Worm (Caenorhabditis elegans) whole organism, L4 larva: Measurements from ENCODE around the gene cysl-2.
A peak's percentile ranks its signal among the peaks of the same experiment; 100 is the strongest.

ENCODE experiments used
- F26F4.8 ChIP-seq: fragments of 200-800 bp; sonication (Bioruptor generic); conservative IDR thresholded peaks from 2 replicates; pipeline ENCODE4 v1.3.6; 2022; ENCODE audit warnings: missing genetic modification characterization, missing compliant biosample characterization
- F49E8.2 ChIP-seq: sonication (generic microtip); optimal IDR thresholded peaks from 2 replicates; lab custom pipeline; 2016; ENCODE audit warnings: missing compliant biosample characterization, mild to moderate bottlenecking, missing genetic modification characterization, borderline replicate concordance
- T20F7.1 ChIP-seq: fragments of 200-800 bp; sonication (Bioruptor generic); optimal IDR thresholded peaks from 2 replicates; lab custom pipeline; 2018; ENCODE audit warnings: mild to moderate bottlenecking, missing genetic modification characterization, missing compliant biosample characterization
- T26A8.4 ChIP-seq: fragments of 200-800 bp; sonication (Bioruptor generic); IDR thresholded peaks from 2 replicates; pipeline ENCODE4 v1.3.6; 2022; ENCODE audit warnings: missing genetic modification characterization, missing compliant biosample characterization
- ZK337.2 ChIP-seq: fragments of 200-800 bp; sonication (Bioruptor generic); IDR thresholded peaks from 2 replicates; pipeline ENCODE4 v1.3.6; 2022; ENCODE audit warnings: missing genetic modification reagents, missing genetic modification characterization, missing compliant biosample characterization
- aha-1 ChIP-seq: fragments of 150-350 bp; peaks from one replicate; lab custom pipeline; 2014; ENCODE audit warnings: missing biosample characterization, missing genetic modification characterization
- ama-1 ChIP-seq: fragments of 150-350 bp; optimal IDR thresholded peaks from 2 replicates; lab custom pipeline; 2014; ENCODE audit warnings: inconsistent platforms, mixed read lengths
- arid-1 ChIP-seq: fragments of 200-800 bp; sonication (Bioruptor generic); conservative IDR thresholded peaks from 2 replicates; pipeline ENCODE4 v1.3.6; 2022; ENCODE audit warnings: missing genetic modification reagents, missing genetic modification characterization, missing compliant biosample characterization
- ceh-20 ChIP-seq: fragments of 200-800 bp; sonication (Bioruptor generic); IDR thresholded peaks from 2 replicates; pipeline ENCODE4 v1.3.6; 2022; ENCODE audit warnings: missing genetic modification reagents, missing genetic modification characterization, missing compliant biosample characterization
- ceh-44 ChIP-seq: fragments of 200-800 bp; sonication (Bioruptor generic); IDR thresholded peaks from 2 replicates; pipeline ENCODE4 v1.3.6; 2022; ENCODE audit warnings: missing genetic modification reagents, missing genetic modification characterization, missing compliant biosample characterization
- daf-16 ChIP-seq, 3 experiments: sonication (generic microtip); optimal IDR thresholded peaks; 2 replicates each; lab custom pipeline; 2016 to 2017; ENCODE audit warnings: missing genetic modification characterization in 3 of 3, missing genetic modification reagents in 3 of 3, mild to moderate bottlenecking in 2 of 3, missing compliant biosample characterization in 2 of 3, missing biosample characterization in 1 of 3, moderate library complexity in 1 of 3
- dmd-6 ChIP-seq: fragments of 200-800 bp; sonication (Bioruptor generic); IDR thresholded peaks from 2 replicates; pipeline ENCODE4 v1.3.6; 2022; ENCODE audit warnings: missing genetic modification reagents, missing genetic modification characterization, missing compliant biosample characterization
- dpl-1 ChIP-seq: fragments of 150-350 bp; optimal IDR thresholded peaks from 2 replicates; lab custom pipeline; 2014; ENCODE audit warnings: missing biosample characterization, missing genetic modification reagents, missing genetic modification characterization
- duxl-1 ChIP-seq: sonication (generic microtip); optimal IDR thresholded peaks from 2 replicates; lab custom pipeline; 2016; ENCODE audit warnings: mild to moderate bottlenecking, missing genetic modification characterization, moderate library complexity, missing compliant biosample characterization; ENCODE audit not compliant: poor library complexity
- dve-1 ChIP-seq: sonication (generic microtip); optimal IDR thresholded peaks from 2 replicates; lab custom pipeline; 2017; ENCODE audit warnings: antibody characterized with exemption, mild to moderate bottlenecking, missing genetic modification characterization, missing compliant biosample characterization; ENCODE audit not compliant: insufficient read depth
- gei-8 ChIP-seq: fragments of 200-800 bp; sonication (Bioruptor generic); optimal IDR thresholded peaks from 2 replicates; lab custom pipeline; 2018; ENCODE audit warnings: mild to moderate bottlenecking, missing genetic modification characterization, missing compliant biosample characterization
- hif-1 ChIP-seq, 2 experiments: sonication (generic microtip); optimal IDR thresholded peaks; 2 replicates each; lab custom pipeline; 2016 to 2017; ENCODE audit warnings: missing compliant biosample characterization in 2 of 2, missing genetic modification characterization in 2 of 2, missing genetic modification reagents in 2 of 2, missing genotype in 2 of 2, mild to moderate bottlenecking in 1 of 2
- hlh-11 ChIP-seq: fragments of 200-800 bp; sonication (Bioruptor generic); optimal IDR thresholded peaks from 2 replicates; lab custom pipeline; 2018; ENCODE audit warnings: mild to moderate bottlenecking, missing genetic modification characterization, missing compliant biosample characterization
- hlh-30 ChIP-seq: sonication (generic microtip); optimal IDR thresholded peaks from 2 replicates; lab custom pipeline; 2017; ENCODE audit warnings: antibody characterized with exemption, mild to moderate bottlenecking, missing genetic modification characterization, missing compliant biosample characterization; ENCODE audit not compliant: insufficient read depth
- jun-1 ChIP-seq: fragments of 150-350 bp; optimal IDR thresholded peaks from 2 replicates; lab custom pipeline; 2014; ENCODE audit warnings: missing biosample characterization, missing genetic modification reagents, missing genetic modification characterization
- lin-29 ChIP-seq: fragments of 200-800 bp; sonication (Bioruptor generic); IDR thresholded peaks from 2 replicates; pipeline ENCODE4 v1.3.6; 2022; ENCODE audit warnings: missing genetic modification reagents, missing genetic modification characterization, missing compliant biosample characterization
- lin-38 ChIP-seq: fragments of 200-800 bp; sonication (Bioruptor generic); IDR thresholded peaks from 2 replicates; pipeline ENCODE4 v1.3.6; 2022; ENCODE audit warnings: missing genetic modification reagents, missing genetic modification characterization, missing compliant biosample characterization
- lsy-2 ChIP-seq, 2 experiments: fragments of 150-350 bp in 1 of 2; sonication (generic microtip) in 1 of 2; optimal IDR thresholded peaks; 2 replicates each; lab custom pipeline; 2014 to 2017; ENCODE audit warnings: missing biosample characterization in 2 of 2, missing genetic modification characterization in 2 of 2
- madf-9 ChIP-seq: fragments of 200-800 bp; sonication (Bioruptor generic); conservative IDR thresholded peaks from 2 replicates; pipeline ENCODE4 v1.3.6; 2022; ENCODE audit warnings: missing genetic modification reagents, missing genetic modification characterization, missing compliant biosample characterization
- mdl-1 ChIP-seq, 2 experiments: fragments of 150-350 bp in 1 of 2; sonication (generic microtip) in 1 of 2; optimal IDR thresholded peaks; 2 replicates each; lab custom pipeline; 2014 to 2017; ENCODE audit warnings: missing biosample characterization in 2 of 2, missing genetic modification characterization in 2 of 2
- mep-1 ChIP-seq: fragments of 150-350 bp; sonication (generic microtip); optimal IDR thresholded peaks from 3 replicates; lab custom pipeline; 2014; ENCODE audit warnings: missing biosample characterization, missing genetic modification characterization
- mxl-2 ChIP-seq: fragments of 200-800 bp; sonication (Bioruptor generic); conservative IDR thresholded peaks from 2 replicates; pipeline ENCODE4 v1.3.6; 2022; ENCODE audit warnings: missing genetic modification reagents, missing genetic modification characterization, missing compliant biosample characterization
- mxl-3 ChIP-seq: fragments of 200-800 bp; sonication (Bioruptor generic); optimal IDR thresholded peaks from 2 replicates; lab custom pipeline; 2018; ENCODE audit warnings: mild to moderate bottlenecking, missing genetic modification characterization, missing compliant biosample characterization
- nhr-10 ChIP-seq: fragments of 150-350 bp; optimal IDR thresholded peaks from 2 replicates; lab custom pipeline; 2014; ENCODE audit warnings: missing biosample characterization, missing genetic modification characterization
- nhr-102 ChIP-seq: sonication (generic microtip); optimal IDR thresholded peaks from 2 replicates; lab custom pipeline; 2016; ENCODE audit warnings: mild to moderate bottlenecking, missing genetic modification characterization, moderate library complexity, missing compliant biosample characterization
- nhr-237 ChIP-seq: sonication (generic microtip); optimal IDR thresholded peaks from 2 replicates; lab custom pipeline; 2017; ENCODE audit warnings: missing biosample characterization, missing genetic modification characterization
- nhr-28 ChIP-seq: fragments of 150-350 bp; optimal IDR thresholded peaks from 2 replicates; lab custom pipeline; 2014; ENCODE audit warnings: missing biosample characterization, missing genetic modification characterization
- nhr-48 ChIP-seq: sonication (generic microtip); optimal IDR thresholded peaks from 2 replicates; lab custom pipeline; 2016; ENCODE audit warnings: mild to moderate bottlenecking, missing genetic modification characterization, missing compliant biosample characterization
- nhr-6 ChIP-seq: fragments of 150-350 bp; optimal IDR thresholded peaks from 2 replicates; lab custom pipeline; 2014; ENCODE audit warnings: missing biosample characterization, missing genetic modification characterization
- nhr-77 ChIP-seq: fragments of 150-350 bp; optimal IDR thresholded peaks from 2 replicates; lab custom pipeline; 2014; ENCODE audit warnings: missing biosample characterization, missing genetic modification characterization
- saeg-2 ChIP-seq: fragments of 200-800 bp; sonication (Bioruptor generic); IDR thresholded peaks from 2 replicates; pipeline ENCODE4 v1.3.6; 2022; ENCODE audit warnings: missing genetic modification reagents, missing genetic modification characterization, missing compliant biosample characterization
- set-16 ChIP-seq: fragments of 200-800 bp; sonication (Bioruptor generic); IDR thresholded peaks from 2 replicates; pipeline ENCODE4 v1.3.6; 2022; ENCODE audit warnings: missing genetic modification reagents, missing genetic modification characterization, missing compliant biosample characterization
- tag-97 ChIP-seq: fragments of 200-800 bp; sonication (Bioruptor generic); IDR thresholded peaks from 2 replicates; pipeline ENCODE4 v1.3.6; 2022; ENCODE audit warnings: missing genetic modification characterization, missing compliant biosample characterization
- unc-39 ChIP-seq: sonication (generic microtip); optimal IDR thresholded peaks from 2 replicates; lab custom pipeline; 2017; ENCODE audit warnings: missing biosample characterization, missing genetic modification characterization
- zfp-3 ChIP-seq: fragments of 200-800 bp; sonication (Bioruptor generic); conservative IDR thresholded peaks from 2 replicates; pipeline ENCODE4 v1.3.6; 2022; ENCODE audit warnings: missing genetic modification reagents, missing genetic modification characterization, missing compliant biosample characterization
- zip-2 ChIP-seq: fragments of 150-350 bp; optimal IDR thresholded peaks from 2 replicates; lab custom pipeline; 2014; ENCODE audit warnings: missing biosample characterization, missing genetic modification characterization
- ztf-7 ChIP-seq: fragments of 150-350 bp; optimal IDR thresholded peaks from 2 replicates; lab custom pipeline; 2014; ENCODE audit warnings: missing biosample characterization, missing genetic modification characterization

cysl-2 gene

ce11 chrII:14496809-14497208, 2.6 kb upstream of the cysl-2 start (continued):
- TF ChIP-seq nhr-28 = peak; percentile 91
- no peak for TF ChIP-seq ama-1
- no peak for TF ChIP-seq nhr-237 (tag; lab: Kevin White, UChicago)
- TF ChIP-seq lin-38 (GFP tag; lab: Robert Waterston, UW) = peak; percentile 85
- TF ChIP-seq mep-1 (tag; lab: Kevin White, UChicago) = peak; percentile 83
- TF ChIP-seq lin-29 (GFP tag; lab: Robert Waterston, UW) = peak; percentile 63
- TF ChIP-seq zip-2 (tag; lab: Kevin White, UChicago) = peak; percentile 41
- peak; percentile 78 for TF ChIP-seq ceh-20 (GFP tag; lab: Robert Waterston, UW)
- peak; percentile 96 for TF ChIP-seq nhr-77 (tag; lab: Kevin White, UChicago)
- peak; percentile 89 for TF ChIP-seq gei-8 (GFP tag; lab: Kevin White, UChicago)
- peak; percentile 60 for TF ChIP-seq mxl-2 (GFP tag; lab: Robert Waterston, UW)
- peak; percentile 89 for TF ChIP-seq nhr-102
- no peak for TF ChIP-seq unc-39 (tag; lab: Kevin White, UChicago)
- peak in 1 of 2 experiments; percentile 48 for TF ChIP-seq mdl-1 (tag; optimal IDR thresholded peaks at IDR 0.05; lab: Kevin White, UChicago)
- peak; percentile 87 for TF ChIP-seq arid-1 (GFP tag; lab: Robert Waterston, UW)
- peak; percentile 75 for TF ChIP-seq ZK337.2 (GFP tag; lab: Robert Waterston, UW)

- TF ChIP-seq jun-1 (no peak), nhr-6 (tag; lab: Kevin White, UChicago) (peak; percentile 36), zfp-3 (GFP tag; lab: Robert Waterston, UW) (no peak), dve-1 (tag; lab: Kevin White, UChicago) (peak; percentile 73), set-16 (GFP tag; lab: Robert Waterston, UW) (no peak), ceh-44 (GFP tag; lab: Robert Waterston, UW) (no peak), mep-1 (tag; lab: Kevin White, UChicago) (peak; percentile 38), tag-97 (GFP tag; lab: Robert Waterston, UW) (no peak), nhr-237 (tag; lab: Kevin White, UChicago) (no peak), F49E8.2 (tag; lab: Kevin White, UChicago) (no peak), mdl-1 (tag; optimal IDR thresholded peaks at IDR 0.05; lab: Kevin White, UChicago) (peak in 1 of 2 experiments; percentile 48), T26A8.4 (GFP tag; lab: Robert Waterston, UW) (no peak), unc-39 (tag; lab: Kevin White, UChicago) (no peak), aha-1 (tag; lab: Kevin White, UChicago) (peak; percentile 96), duxl-1 (tag; lab: Kevin White, UChicago) (no peak), dpl-1 (no peak), nhr-48 (tag; lab: Kevin White, UChicago) (peak; percentile 20), F26F4.8 (GFP tag; lab: Robert Waterston, UW) (no peak), hif-1 (tag; optimal IDR thresholded peaks at IDR 0.05; lab: Kevin White, UChicago) (peak; percentile 90 to 97), daf-16 (GFP tag; optimal IDR thresholded peaks at IDR 0.05; lab: Kevin White, UChicago) (no peak), daf-16 (tag; optimal IDR thresholded peaks at IDR 0.05; lab: Kevin White, UChicago) (peak; percentile 0), dmd-6 (GFP tag; lab: Robert Waterston, UW) (peak; percentile 30), ztf-7 (tag; lab: Kevin White, UChicago) (no peak), T20F7.1 (GFP tag; lab: Kevin White, UChicago) (no peak), saeg-2 (GFP tag; lab: Robert Waterston, UW) (no peak), hlh-30 (peak; percentile 56), nhr-10 (no peak), lsy-2 (tag; optimal IDR thresholded peaks at IDR 0.05; lab: Kevin White, UChicago) (peak in 1 of 2 experiments; percentile 13), madf-9 (no peak), ama-1 (peak; percentile 4), hlh-11 (tag; lab: Kevin White, UChicago) (peak; percentile 43), nhr-28 (peak; percentile 64), mxl-3 (GFP tag; lab: Kevin White, UChicago) (peak; percentile 40)
- TF ChIP-seq, all 104 proteins: peak for 15
Measured at ce11 chrII:14495341-14495740, 1.1 kb upstream of the cysl-2 start.
